Worm (Caenorhabditis elegans) whole organism, L4 larva: ENCODE measurements around the gene ndx-3.
"Not testable (repeated sequence)": the region's sequence is repeated elsewhere in the genome, so short reads cannot be mapped to it uniquely, and the experiment has no call there.

ENCODE experiments used
- D1046.2 ChIP-seq: fragments of 200-800 bp; sonication (Bioruptor generic); IDR thresholded peaks from 2 replicates; pipeline ENCODE4 v1.3.6; 2022; ENCODE audit warnings: missing genetic modification characterization, missing compliant biosample characterization
- F37D6.2 ChIP-seq: sonication (generic microtip); optimal IDR thresholded peaks from 2 replicates; lab custom pipeline; 2016; ENCODE audit warnings: mild to moderate bottlenecking, missing genetic modification characterization, missing compliant biosample characterization
- F44E2.7 ChIP-seq: fragments of 200-800 bp; sonication (Bioruptor generic); IDR thresholded peaks from 2 replicates; pipeline ENCODE4 v2.1.2; 2022; ENCODE audit warnings: missing genetic modification characterization, missing compliant biosample characterization
- T20F7.1 ChIP-seq: fragments of 200-800 bp; sonication (Bioruptor generic); optimal IDR thresholded peaks from 2 replicates; lab custom pipeline; 2018; ENCODE audit warnings: mild to moderate bottlenecking, missing genetic modification characterization, missing compliant biosample characterization
- aha-1 ChIP-seq: fragments of 150-350 bp; peaks from one replicate; lab custom pipeline; 2014; ENCODE audit warnings: missing biosample characterization, missing genetic modification characterization
- ama-1 ChIP-seq: fragments of 150-350 bp; optimal IDR thresholded peaks from 2 replicates; lab custom pipeline; 2014; ENCODE audit warnings: inconsistent platforms, mixed read lengths
- arid-1 ChIP-seq: fragments of 200-800 bp; sonication (Bioruptor generic); conservative IDR thresholded peaks from 2 replicates; pipeline ENCODE4 v1.3.6; 2022; ENCODE audit warnings: missing genetic modification reagents, missing genetic modification characterization, missing compliant biosample characterization
- ceh-44 ChIP-seq: fragments of 200-800 bp; sonication (Bioruptor generic); IDR thresholded peaks from 2 replicates; pipeline ENCODE4 v1.3.6; 2022; ENCODE audit warnings: missing genetic modification reagents, missing genetic modification characterization, missing compliant biosample characterization
- dmd-6 ChIP-seq: fragments of 200-800 bp; sonication (Bioruptor generic); IDR thresholded peaks from 2 replicates; pipeline ENCODE4 v1.3.6; 2022; ENCODE audit warnings: missing genetic modification reagents, missing genetic modification characterization, missing compliant biosample characterization
- dve-1 ChIP-seq: sonication (generic microtip); optimal IDR thresholded peaks from 2 replicates; lab custom pipeline; 2017; ENCODE audit warnings: antibody characterized with exemption, mild to moderate bottlenecking, missing genetic modification characterization, missing compliant biosample characterization; ENCODE audit not compliant: insufficient read depth
- hif-1 ChIP-seq, 2 experiments: sonication (generic microtip); optimal IDR thresholded peaks; 2 replicates each; lab custom pipeline; 2016 to 2017; ENCODE audit warnings: missing compliant biosample characterization in 2 of 2, missing genetic modification characterization in 2 of 2, missing genetic modification reagents in 2 of 2, missing genotype in 2 of 2, mild to moderate bottlenecking in 1 of 2
- hlh-11 ChIP-seq: fragments of 200-800 bp; sonication (Bioruptor generic); optimal IDR thresholded peaks from 2 replicates; lab custom pipeline; 2018; ENCODE audit warnings: mild to moderate bottlenecking, missing genetic modification characterization, missing compliant biosample characterization
- hlh-30 ChIP-seq: sonication (generic microtip); optimal IDR thresholded peaks from 2 replicates; lab custom pipeline; 2017; ENCODE audit warnings: antibody characterized with exemption, mild to moderate bottlenecking, missing genetic modification characterization, missing compliant biosample characterization; ENCODE audit not compliant: insufficient read depth
- jun-1 ChIP-seq: fragments of 150-350 bp; optimal IDR thresholded peaks from 2 replicates; lab custom pipeline; 2014; ENCODE audit warnings: missing biosample characterization, missing genetic modification reagents, missing genetic modification characterization
- lin-1 ChIP-seq: fragments of 200-800 bp; sonication (Bioruptor generic); IDR thresholded peaks from 2 replicates; pipeline ENCODE4 v1.3.6; 2022; ENCODE audit warnings: missing genetic modification reagents, missing genetic modification characterization, missing compliant biosample characterization
- lir-3 ChIP-seq: sonication (generic microtip); optimal IDR thresholded peaks from 2 replicates; lab custom pipeline; 2016; ENCODE audit warnings: mild to moderate bottlenecking, missing genetic modification characterization, missing compliant biosample characterization
- lsy-2 ChIP-seq, 2 experiments: fragments of 150-350 bp in 1 of 2; sonication (generic microtip) in 1 of 2; optimal IDR thresholded peaks; 2 replicates each; lab custom pipeline; 2014 to 2017; ENCODE audit warnings: missing biosample characterization in 2 of 2, missing genetic modification characterization in 2 of 2
- mdl-1 ChIP-seq, 2 experiments: fragments of 150-350 bp in 1 of 2; sonication (generic microtip) in 1 of 2; optimal IDR thresholded peaks; 2 replicates each; lab custom pipeline; 2014 to 2017; ENCODE audit warnings: missing biosample characterization in 2 of 2, missing genetic modification characterization in 2 of 2
- mep-1 ChIP-seq: fragments of 150-350 bp; sonication (generic microtip); optimal IDR thresholded peaks from 3 replicates; lab custom pipeline; 2014; ENCODE audit warnings: missing biosample characterization, missing genetic modification characterization
- mes-2 ChIP-seq: sonication (generic microtip); optimal IDR thresholded peaks from 2 replicates; lab custom pipeline; 2016; ENCODE audit warnings: missing genotype, mild to moderate bottlenecking, missing genetic modification characterization, missing compliant biosample characterization; ENCODE audit not compliant: poor library complexity, severe bottlenecking
- mxl-2 ChIP-seq: fragments of 200-800 bp; sonication (Bioruptor generic); conservative IDR thresholded peaks from 2 replicates; pipeline ENCODE4 v1.3.6; 2022; ENCODE audit warnings: missing genetic modification reagents, missing genetic modification characterization, missing compliant biosample characterization
- mxl-3 ChIP-seq: fragments of 200-800 bp; sonication (Bioruptor generic); optimal IDR thresholded peaks from 2 replicates; lab custom pipeline; 2018; ENCODE audit warnings: mild to moderate bottlenecking, missing genetic modification characterization, missing compliant biosample characterization
- nhr-102 ChIP-seq: sonication (generic microtip); optimal IDR thresholded peaks from 2 replicates; lab custom pipeline; 2016; ENCODE audit warnings: mild to moderate bottlenecking, missing genetic modification characterization, moderate library complexity, missing compliant biosample characterization
- nhr-28 ChIP-seq: fragments of 150-350 bp; optimal IDR thresholded peaks from 2 replicates; lab custom pipeline; 2014; ENCODE audit warnings: missing biosample characterization, missing genetic modification characterization
- nhr-41 ChIP-seq: fragments of 200-800 bp; sonication (Bioruptor generic); IDR thresholded peaks from 2 replicates; pipeline ENCODE4 v1.3.6; 2022; ENCODE audit warnings: missing genetic modification reagents, missing genetic modification characterization, missing compliant biosample characterization
- nhr-48 ChIP-seq: sonication (generic microtip); optimal IDR thresholded peaks from 2 replicates; lab custom pipeline; 2016; ENCODE audit warnings: mild to moderate bottlenecking, missing genetic modification characterization, missing compliant biosample characterization
- nhr-6 ChIP-seq: fragments of 150-350 bp; optimal IDR thresholded peaks from 2 replicates; lab custom pipeline; 2014; ENCODE audit warnings: missing biosample characterization, missing genetic modification characterization
- nhr-77 ChIP-seq: fragments of 150-350 bp; optimal IDR thresholded peaks from 2 replicates; lab custom pipeline; 2014; ENCODE audit warnings: missing biosample characterization, missing genetic modification characterization
- php-3 ChIP-seq: fragments of 200-800 bp; sonication (Bioruptor generic); IDR thresholded peaks from 2 replicates; pipeline ENCODE4 v1.3.6; 2022; ENCODE audit warnings: missing genetic modification reagents, missing genetic modification characterization, missing compliant biosample characterization
- pqm-1 ChIP-seq: sonication (generic microtip); optimal IDR thresholded peaks from 2 replicates; lab custom pipeline; 2017; ENCODE audit warnings: missing biosample characterization, missing genetic modification characterization
- saeg-2 ChIP-seq: fragments of 200-800 bp; sonication (Bioruptor generic); IDR thresholded peaks from 2 replicates; pipeline ENCODE4 v1.3.6; 2022; ENCODE audit warnings: missing genetic modification reagents, missing genetic modification characterization, missing compliant biosample characterization
- set-16 ChIP-seq: fragments of 200-800 bp; sonication (Bioruptor generic); IDR thresholded peaks from 2 replicates; pipeline ENCODE4 v1.3.6; 2022; ENCODE audit warnings: missing genetic modification reagents, missing genetic modification characterization, missing compliant biosample characterization
- snpc-4 ChIP-seq: fragments of 150-350 bp; optimal IDR thresholded peaks from 2 replicates; lab custom pipeline; 2014; ENCODE audit warnings: missing biosample characterization, missing genetic modification characterization
- spr-3 ChIP-seq: fragments of 200-800 bp; sonication (Bioruptor generic); optimal IDR thresholded peaks from 2 replicates; lab custom pipeline; 2018; ENCODE audit warnings: mild to moderate bottlenecking, missing genetic modification characterization, missing compliant biosample characterization
- tra-1 ChIP-seq: fragments of 200-800 bp; sonication (Bioruptor generic); IDR thresholded peaks from 2 replicates; pipeline ENCODE4 v1.3.6; 2022; ENCODE audit warnings: missing genetic modification reagents, missing genetic modification characterization, missing compliant biosample characterization
- unc-62 ChIP-seq, 3 experiments: fragments of 150-350 bp in 1 of 3; sonication (generic microtip); optimal IDR thresholded peaks in 2 of 3; peaks in 1 of 3; 1 replicate in 1 of 3; 2 replicates in 2 of 3; lab custom pipeline; 2014 to 2017; ENCODE audit warnings: missing biosample characterization in 3 of 3, missing genetic modification characterization in 3 of 3, missing genetic modification reagents in 3 of 3, missing genotype in 1 of 3
- zfp-3 ChIP-seq: fragments of 200-800 bp; sonication (Bioruptor generic); conservative IDR thresholded peaks from 2 replicates; pipeline ENCODE4 v1.3.6; 2022; ENCODE audit warnings: missing genetic modification reagents, missing genetic modification characterization, missing compliant biosample characterization
- zip-2 ChIP-seq: fragments of 150-350 bp; optimal IDR thresholded peaks from 2 replicates; lab custom pipeline; 2014; ENCODE audit warnings: missing biosample characterization, missing genetic modification characterization
- ztf-7 ChIP-seq: fragments of 150-350 bp; optimal IDR thresholded peaks from 2 replicates; lab custom pipeline; 2014; ENCODE audit warnings: missing biosample characterization, missing genetic modification characterization

ndx-3 gene

DNA sequence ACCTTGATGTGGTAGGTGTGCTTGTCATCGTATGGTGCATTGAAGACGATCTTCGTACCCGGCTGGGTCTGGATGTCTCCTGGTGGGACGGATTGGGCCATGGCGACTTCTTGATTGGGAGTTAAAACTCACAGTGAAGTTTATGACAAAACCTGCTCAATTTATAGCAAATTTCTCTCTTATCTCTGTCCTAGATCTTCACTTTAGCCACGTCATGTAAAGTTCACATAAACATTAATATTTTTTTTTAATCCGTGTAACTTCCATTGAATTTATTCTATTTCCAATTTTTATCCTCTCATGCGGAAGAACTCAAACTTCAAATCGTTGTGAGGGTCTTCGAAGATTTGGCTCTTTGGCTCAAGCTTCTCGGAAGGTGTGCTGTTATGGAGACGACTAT, 36.9 kb upstream of the ndx-3 start, which contains the start of gene msp-31:
TSS of gene msp-31 (minus strand) at position 101 of the 400 bp plus-strand sequence.
- TF ChIP-seq snpc-4 (tag; lab: Kevin White, UChicago); zip-2; mdl-1 (tag; optimal IDR thresholded peaks at IDR 0.05; lab: Kevin White, UChicago): not testable (repeated sequence)

DNA sequence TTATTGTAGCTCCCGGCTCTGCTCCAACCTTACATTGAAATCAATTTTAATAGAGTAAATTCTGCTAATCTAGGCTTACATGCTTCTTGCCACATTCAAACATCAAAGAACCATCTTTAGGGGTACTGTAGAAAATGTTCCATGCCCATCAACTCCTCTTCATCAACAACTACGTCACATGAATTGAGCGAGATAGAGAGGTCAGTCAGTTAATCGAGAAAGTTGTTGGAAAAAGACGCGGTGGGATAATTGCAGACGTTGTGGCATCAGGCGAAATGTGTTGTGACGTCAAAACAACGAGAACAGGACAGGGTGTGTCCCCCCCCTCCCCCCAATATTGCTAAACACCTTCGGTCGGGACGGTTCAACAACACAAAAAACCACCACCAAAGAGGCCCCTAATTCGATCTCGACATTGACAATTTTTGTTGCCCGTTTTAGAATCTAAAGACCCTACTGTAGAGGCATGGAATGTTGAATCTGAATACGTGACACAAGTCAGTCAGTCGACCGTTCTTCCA, 34.8 kb upstream of the ndx-3 start:
- TF ChIP-seq jun-1 (tag; lab: Kevin White, UChicago) = no peak
- peak in 1 of 2 experiments; percentile 62 for TF ChIP-seq unc-62 (GFP tag; optimal IDR thresholded peaks at IDR 0.05 in 1 of 2; lab: Kevin White, UChicago)
- TF ChIP-seq unc-62 (tag; optimal IDR thresholded peaks at IDR 0.05; lab: Kevin White, UChicago) = no peak
- TF ChIP-seq, all 104 proteins: peak for 1

DNA sequence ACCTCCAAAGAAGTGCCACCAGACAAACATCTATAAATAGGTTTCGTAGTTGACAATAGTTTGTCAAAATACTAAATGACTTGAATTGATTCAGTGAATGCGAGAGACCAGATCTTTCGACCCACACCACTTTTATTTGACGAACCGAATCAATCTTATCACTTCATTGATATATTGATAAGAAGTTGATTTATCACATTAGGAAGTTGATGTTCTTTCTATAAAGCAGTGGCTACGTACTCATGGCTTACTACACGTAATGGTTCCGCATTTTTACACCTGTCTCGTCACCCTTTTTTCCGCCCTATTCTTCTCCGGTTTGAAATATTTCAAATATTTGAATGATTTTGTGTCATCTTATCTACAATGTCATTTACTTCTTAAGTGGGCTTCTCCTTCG, 32.8 kb upstream of the ndx-3 start:
- TF ChIP-seq pqm-1 (tag; lab: Kevin White, UChicago) = peak; percentile 63
- TF ChIP-seq hlh-11 (tag; lab: Kevin White, UChicago) = peak; percentile 6
- TF ChIP-seq php-3 (GFP tag; lab: Robert Waterston, UW) = no peak
- TF ChIP-seq nhr-28 = peak; percentile 17
- TF ChIP-seq lir-3 (tag; lab: Kevin White, UChicago) = no peak
- peak; percentile 42 for TF ChIP-seq dve-1
- TF ChIP-seq hlh-30 (tag; lab: Kevin White, UChicago) = no peak
- TF ChIP-seq F37D6.2 (tag; lab: Kevin White, UChicago) = no peak
- TF ChIP-seq lin-1 (GFP tag; lab: Robert Waterston, UW) = no peak
- TF ChIP-seq ama-1 (lab: Kevin White, UChicago) = no peak
- TF ChIP-seq snpc-4 (tag; lab: Kevin White, UChicago) = no peak
- TF ChIP-seq D1046.2 (GFP tag; lab: Robert Waterston, UW) = no peak

DNA sequence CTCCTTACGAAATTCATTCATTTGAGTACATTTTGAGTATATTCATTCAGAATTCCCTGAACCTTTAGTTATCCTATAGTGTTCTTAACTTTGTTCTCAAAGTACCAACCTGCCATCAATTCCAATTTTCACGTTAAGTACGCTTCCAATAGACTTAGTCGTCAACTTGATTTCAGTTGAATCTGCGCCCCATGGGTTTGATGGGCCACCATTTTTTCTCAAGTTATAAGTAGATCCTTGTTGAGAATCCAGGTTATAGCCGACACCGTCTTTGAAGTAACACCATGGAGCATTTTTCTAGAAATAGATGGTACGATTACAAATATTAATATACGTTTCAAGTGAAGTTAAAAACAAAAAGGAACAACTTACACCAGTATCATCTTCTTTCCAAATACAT, 28.7 kb upstream of the ndx-3 start:
- TF ChIP-seq ceh-44 (no peak), set-16 (no peak), aha-1 (tag; lab: Kevin White, UChicago) (peak; percentile 12), unc-62 (GFP tag; optimal IDR thresholded peaks at IDR 0.05 in 1 of 2; lab: Kevin White, UChicago) (peak in 1 of 2 experiments; percentile 96), unc-62 (tag; optimal IDR thresholded peaks at IDR 0.05; lab: Kevin White, UChicago) (no peak)

DNA sequence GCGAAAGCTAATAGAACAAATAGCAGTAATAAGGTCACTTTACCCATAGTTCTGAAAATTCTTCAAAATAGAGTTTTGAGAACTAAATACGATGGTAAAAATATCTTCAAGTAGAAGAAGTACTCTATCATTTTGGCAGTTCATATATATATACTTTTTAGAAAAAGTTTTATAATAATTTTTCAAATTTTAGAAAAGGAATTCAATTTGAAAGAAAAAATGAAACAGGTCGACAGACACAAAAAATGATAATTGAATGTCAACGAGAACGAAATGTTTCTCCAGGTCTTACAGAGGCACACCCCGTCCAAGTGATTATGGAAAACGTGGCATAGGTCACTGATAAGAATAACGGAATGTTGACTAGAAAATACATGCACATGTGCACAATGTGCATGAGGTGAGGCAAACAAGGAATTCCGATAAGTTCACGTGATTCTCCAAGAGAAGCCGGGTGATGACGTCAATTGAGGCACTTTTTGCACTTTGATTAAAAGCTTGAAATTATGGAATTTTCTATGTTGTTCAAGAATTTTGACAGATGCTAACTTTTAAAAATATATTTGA, 28.1 kb upstream of the ndx-3 start, which contains the start of gene aagr-2:
TSS of gene aagr-2 (minus strand) at position 51 of the 567 bp plus-strand sequence.
- peak; percentile 62 for TF ChIP-seq hlh-30 (tag; lab: Kevin White, UChicago)
- TF ChIP-seq hlh-11 (tag; lab: Kevin White, UChicago) = peak; percentile 92
- no peak for TF ChIP-seq ztf-7 (tag; lab: Kevin White, UChicago)
- no peak for TF ChIP-seq F44E2.7 (GFP tag; lab: Robert Waterston, UW)
- TF ChIP-seq nhr-102 = peak; percentile 46
- peak; percentile 77; the same call in 1 of the 2 replicates for TF ChIP-seq nhr-41 (GFP tag; lab: Robert Waterston, UW)
- peak; percentile 85 for TF ChIP-seq dve-1
- TF ChIP-seq T20F7.1 (GFP tag; lab: Kevin White, UChicago) = peak; percentile 33
- TF ChIP-seq php-3 (GFP tag; lab: Robert Waterston, UW) = peak; percentile 60
- TF ChIP-seq mxl-3 (GFP tag; lab: Kevin White, UChicago) = peak; percentile 75
- 0 out of 2 replicates have a peak, but pooled peaks have one; percentile 27 for TF ChIP-seq mxl-2 (GFP tag; lab: Robert Waterston, UW)
- TF ChIP-seq dmd-6 (GFP tag; lab: Robert Waterston, UW) = peak; percentile 99
- TF ChIP-seq nhr-28 = peak; percentile 99
- no peak for TF ChIP-seq hif-1 (tag; optimal IDR thresholded peaks at IDR 0.05; lab: Kevin White, UChicago)
- TF ChIP-seq mes-2 (tag; lab: Kevin White, UChicago) = peak; percentile 37
- 0 out of 2 replicates have a peak, but pooled peaks have one; percentile 37 for TF ChIP-seq zfp-3 (GFP tag; lab: Robert Waterston, UW)
- peak in 1 of 2 experiments; percentile 25 for TF ChIP-seq lsy-2 (tag; optimal IDR thresholded peaks at IDR 0.05; lab: Kevin White, UChicago)
- TF ChIP-seq nhr-6 (tag; lab: Kevin White, UChicago) = no peak
- no peak for TF ChIP-seq spr-3 (GFP tag; lab: Kevin White, UChicago)
- TF ChIP-seq saeg-2 (GFP tag; lab: Robert Waterston, UW) = peak; percentile 60; the same call in 1 of the 2 replicates
- TF ChIP-seq nhr-77 (tag; lab: Kevin White, UChicago) = peak; percentile 51
- no peak for TF ChIP-seq arid-1 (GFP tag; lab: Robert Waterston, UW)
- TF ChIP-seq mep-1 (tag; lab: Kevin White, UChicago) = peak; percentile 62
- peak; percentile 0 to 86 for TF ChIP-seq mdl-1 (tag; optimal IDR thresholded peaks at IDR 0.05; lab: Kevin White, UChicago)
- TF ChIP-seq nhr-48 = peak; percentile 85
- TF ChIP-seq tra-1 = peak; percentile 81
- TF ChIP-seq unc-62 (GFP tag; optimal IDR thresholded peaks at IDR 0.05 in 1 of 2; lab: Kevin White, UChicago) = peak in 1 of 2 experiments; percentile 29
- TF ChIP-seq unc-62 (tag; optimal IDR thresholded peaks at IDR 0.05; lab: Kevin White, UChicago) = no peak
